Worm (Caenorhabditis elegans): ENCODE results near the gene svh-1.

- TF ChIP-seq nhr-12 (tag; optimal IDR thresholded peaks at IDR 0.05) (no peak), unc-130 (tag; optimal IDR thresholded peaks at IDR 0.05) (no peak), jun-1 (tag; optimal IDR thresholded peaks at IDR 0.05) (no peak), fkh-4 (tag; optimal IDR thresholded peaks at IDR 0.05; ENCODE audit: borderline replicate concordance) (no peak), nhr-237 (tag; optimal IDR thresholded peaks at IDR 0.05) (no peak), nhr-20 (tag; optimal IDR thresholded peaks at IDR 0.05) (no peak), lir-3 (tag; optimal IDR thresholded peaks at IDR 0.05; ENCODE audit: poor library complexity) (no peak), unc-30 (tag; optimal IDR thresholded peaks at IDR 0.05) (no peak), rnt-1 (tag; optimal IDR thresholded peaks at IDR 0.05) (no peak), fkh-10 (GFP tag; optimal IDR thresholded peaks at IDR 0.05) (no peak), lin-15B (tag; optimal IDR thresholded peaks at IDR 0.05) (no peak), tbx-2 (tag; optimal IDR thresholded peaks at IDR 0.05) (no peak), snpc-4 (tag; optimal IDR thresholded peaks at IDR 0.05) (no peak)
These were observed 13.5 kb upstream of the svh-1 start for ce11 chrIV:8192878-8193277.
